Worm (Caenorhabditis elegans) whole organism, L2 larva: ENCODE data around the gene R08C7.11.

Source experiments
- C34F6.9 ChIP-seq: fragments of 150-350 bp; optimal IDR thresholded peaks from 2 replicates; lab custom pipeline; 2014; ENCODE audit warnings: missing biosample characterization, missing genetic modification characterization
- F13H6.1 ChIP-seq: sonication (generic microtip); optimal IDR thresholded peaks from 2 replicates; lab custom pipeline; 2016; ENCODE audit warnings: missing genetic modification characterization, missing compliant biosample characterization
- R02D3.7 ChIP-seq: fragments of 150-350 bp; optimal IDR thresholded peaks from 2 replicates; lab custom pipeline; 2014; ENCODE audit warnings: missing biosample characterization, missing genetic modification characterization
- Y55F3AM.14 ChIP-seq: fragments of 200-800 bp; sonication (Bioruptor generic); optimal IDR thresholded peaks from 2 replicates; lab custom pipeline; 2018; ENCODE audit warnings: mild to moderate bottlenecking, missing genetic modification characterization, missing compliant biosample characterization
- ZK546.5 ChIP-seq: sonication (generic microtip); optimal IDR thresholded peaks from 2 replicates; lab custom pipeline; 2017; ENCODE audit warnings: missing biosample characterization, missing genetic modification characterization
- alr-1 ChIP-seq: fragments of 150-350 bp; optimal IDR thresholded peaks from 2 replicates; lab custom pipeline; 2014; ENCODE audit warnings: missing biosample characterization, missing genetic modification characterization
- aly-2 ChIP-seq: fragments of 150-350 bp; optimal IDR thresholded peaks from 2 replicates; lab custom pipeline; 2014; ENCODE audit warnings: missing biosample characterization, missing genetic modification characterization
- ama-1 ChIP-seq: fragments of 150-350 bp; optimal IDR thresholded peaks from 2 replicates; lab custom pipeline; 2018; ENCODE audit warnings: inconsistent platforms
- blmp-1 ChIP-seq: sonication (generic microtip); optimal IDR thresholded peaks from 2 replicates; lab custom pipeline; 2017; ENCODE audit warnings: missing genetic modification characterization, mild to moderate bottlenecking, missing compliant biosample characterization, antibody characterized with exemption, moderate library complexity; ENCODE audit not compliant: insufficient read depth
- ceh-16 ChIP-seq: fragments of 150-350 bp; optimal IDR thresholded peaks from 2 replicates; lab custom pipeline; 2014; ENCODE audit warnings: missing biosample characterization, missing genetic modification characterization
- ceh-82 ChIP-seq: fragments of 150-350 bp; optimal IDR thresholded peaks from 2 replicates; lab custom pipeline; 2014; ENCODE audit warnings: missing biosample characterization, missing genetic modification characterization
- crh-2 ChIP-seq: sonication (generic microtip); optimal IDR thresholded peaks from 2 replicates; lab custom pipeline; 2017; ENCODE audit warnings: missing biosample characterization, missing genetic modification characterization
- dmd-4 ChIP-seq: sonication (generic microtip); optimal IDR thresholded peaks from 2 replicates; lab custom pipeline; 2017; ENCODE audit warnings: missing biosample characterization, missing genetic modification characterization
- egl-27 ChIP-seq: sonication (generic microtip); optimal IDR thresholded peaks from 3 replicates; lab custom pipeline; 2017; ENCODE audit warnings: missing biosample characterization, missing genetic modification reagents, missing genetic modification characterization
- elt-1 ChIP-seq: fragments of 150-350 bp; optimal IDR thresholded peaks from 2 replicates; lab custom pipeline; 2014; ENCODE audit warnings: missing biosample characterization, missing genetic modification characterization
- fos-1 ChIP-seq: fragments of 150-350 bp; optimal IDR thresholded peaks from 2 replicates; lab custom pipeline; 2014; ENCODE audit warnings: missing biosample characterization, missing genetic modification characterization
- gmeb-1 ChIP-seq: fragments of 150-350 bp; optimal IDR thresholded peaks from 2 replicates; lab custom pipeline; 2014; ENCODE audit warnings: missing biosample characterization, missing genetic modification characterization
- lin-11 ChIP-seq: fragments of 150-350 bp; sonication (generic microtip); optimal IDR thresholded peaks from 2 replicates; lab custom pipeline; 2014; ENCODE audit warnings: missing biosample characterization, missing genetic modification characterization, inconsistent platforms, mixed read lengths
- lin-13 ChIP-seq: fragments of 150-350 bp; optimal IDR thresholded peaks from 2 replicates; lab custom pipeline; 2014; ENCODE audit warnings: missing biosample characterization, missing genetic modification reagents, missing genetic modification characterization
- lin-39 ChIP-seq: fragments of 150-350 bp; optimal IDR thresholded peaks from 2 replicates; lab custom pipeline; 2014; ENCODE audit warnings: missing biosample characterization, missing genetic modification reagents, missing genetic modification characterization
- lsy-2 ChIP-seq, 2 experiments: fragments of 150-350 bp in 1 of 2; sonication (generic microtip) in 1 of 2; optimal IDR thresholded peaks; 2 replicates each; lab custom pipeline; 2014 to 2017; ENCODE audit warnings: missing biosample characterization in 2 of 2, missing genetic modification characterization in 2 of 2
- mbf-1 ChIP-seq: sonication (generic microtip); optimal IDR thresholded peaks from 2 replicates; lab custom pipeline; 2017; ENCODE audit warnings: missing biosample characterization, missing genetic modification characterization
- mdl-1 ChIP-seq, 2 experiments: fragments of 150-350 bp in 1 of 2; sonication (generic microtip) in 1 of 2; optimal IDR thresholded peaks; 2 replicates each; lab custom pipeline; 2017; ENCODE audit warnings: missing biosample characterization in 2 of 2, missing genetic modification characterization in 2 of 2
- nhr-11 ChIP-seq: fragments of 150-350 bp; optimal IDR thresholded peaks from 2 replicates; lab custom pipeline; 2014; ENCODE audit warnings: missing biosample characterization, missing genetic modification characterization
- nhr-12 ChIP-seq: fragments of 150-350 bp; optimal IDR thresholded peaks from 2 replicates; lab custom pipeline; 2014; ENCODE audit warnings: missing biosample characterization, missing genetic modification characterization
- nhr-129 ChIP-seq: fragments of 150-350 bp; optimal IDR thresholded peaks from 2 replicates; lab custom pipeline; 2014; ENCODE audit warnings: missing biosample characterization, missing genetic modification characterization
- nhr-21 ChIP-seq: fragments of 150-350 bp; optimal IDR thresholded peaks from 2 replicates; lab custom pipeline; 2014; ENCODE audit warnings: missing biosample characterization, missing genetic modification characterization
- nhr-23 ChIP-seq: fragments of 150-350 bp; optimal IDR thresholded peaks from 2 replicates; lab custom pipeline; 2014; ENCODE audit warnings: missing biosample characterization, missing genetic modification reagents, missing genetic modification characterization
- nhr-237 ChIP-seq: fragments of 150-350 bp; optimal IDR thresholded peaks from 2 replicates; lab custom pipeline; 2014; ENCODE audit warnings: missing biosample characterization, missing genetic modification characterization
- nhr-25 ChIP-seq: fragments of 150-350 bp; sonication (generic microtip); optimal IDR thresholded peaks from 3 replicates; lab custom pipeline; 2014; ENCODE audit warnings: missing biosample characterization, missing genetic modification characterization
- nhr-77 ChIP-seq: fragments of 150-350 bp; optimal IDR thresholded peaks from 2 replicates; lab custom pipeline; 2014; ENCODE audit warnings: missing biosample characterization, missing genetic modification characterization
- skn-1 ChIP-seq: sonication (generic microtip); optimal IDR thresholded peaks from 2 replicates; lab custom pipeline; 2017; ENCODE audit warnings: missing biosample characterization, missing genetic modification characterization
- sma-3 ChIP-seq: sonication (generic microtip); optimal IDR thresholded peaks from 2 replicates; lab custom pipeline; 2016; ENCODE audit warnings: missing genetic modification reagents, missing genetic modification characterization, missing compliant biosample characterization
- sma-9 ChIP-seq, 2 experiments: fragments of 150-350 bp in 1 of 2; sonication (generic microtip) in 1 of 2; optimal IDR thresholded peaks; 2 replicates each; lab custom pipeline; 2014 to 2016; ENCODE audit warnings: missing genetic modification characterization in 2 of 2, mild to moderate bottlenecking in 1 of 2, missing biosample characterization in 1 of 2, missing compliant biosample characterization in 1 of 2, missing genetic modification reagents in 1 of 2, moderate library complexity in 1 of 2
- snpc-4 ChIP-seq: fragments of 150-350 bp; optimal IDR thresholded peaks from 2 replicates; lab custom pipeline; 2014; ENCODE audit warnings: missing biosample characterization, missing genetic modification characterization
- unc-39 ChIP-seq: fragments of 150-350 bp; optimal IDR thresholded peaks from 2 replicates; lab custom pipeline; 2014; ENCODE audit warnings: missing biosample characterization, missing genetic modification characterization
- unc-55 ChIP-seq: fragments of 150-350 bp; sonication (generic microtip); optimal IDR thresholded peaks from 3 replicates; lab custom pipeline; 2014; ENCODE audit warnings: missing biosample characterization, missing genetic modification reagents, missing genetic modification characterization
- unc-62 ChIP-seq: fragments of 150-350 bp; optimal IDR thresholded peaks from 2 replicates; lab custom pipeline; 2014; ENCODE audit warnings: missing biosample characterization, missing genetic modification reagents, missing genetic modification characterization
- zag-1 ChIP-seq: fragments of 150-350 bp; optimal IDR thresholded peaks from 2 replicates; lab custom pipeline; 2014; ENCODE audit warnings: missing biosample characterization, missing genetic modification characterization
- ztf-11 ChIP-seq: sonication (generic microtip); optimal IDR thresholded peaks from 2 replicates; lab custom pipeline; 2017; ENCODE audit warnings: missing biosample characterization, missing genetic modification characterization
- ztf-4 ChIP-seq: fragments of 150-350 bp; optimal IDR thresholded peaks from 2 replicates; lab custom pipeline; 2014; ENCODE audit warnings: missing biosample characterization, missing genetic modification characterization

R08C7.11 gene

DNA sequence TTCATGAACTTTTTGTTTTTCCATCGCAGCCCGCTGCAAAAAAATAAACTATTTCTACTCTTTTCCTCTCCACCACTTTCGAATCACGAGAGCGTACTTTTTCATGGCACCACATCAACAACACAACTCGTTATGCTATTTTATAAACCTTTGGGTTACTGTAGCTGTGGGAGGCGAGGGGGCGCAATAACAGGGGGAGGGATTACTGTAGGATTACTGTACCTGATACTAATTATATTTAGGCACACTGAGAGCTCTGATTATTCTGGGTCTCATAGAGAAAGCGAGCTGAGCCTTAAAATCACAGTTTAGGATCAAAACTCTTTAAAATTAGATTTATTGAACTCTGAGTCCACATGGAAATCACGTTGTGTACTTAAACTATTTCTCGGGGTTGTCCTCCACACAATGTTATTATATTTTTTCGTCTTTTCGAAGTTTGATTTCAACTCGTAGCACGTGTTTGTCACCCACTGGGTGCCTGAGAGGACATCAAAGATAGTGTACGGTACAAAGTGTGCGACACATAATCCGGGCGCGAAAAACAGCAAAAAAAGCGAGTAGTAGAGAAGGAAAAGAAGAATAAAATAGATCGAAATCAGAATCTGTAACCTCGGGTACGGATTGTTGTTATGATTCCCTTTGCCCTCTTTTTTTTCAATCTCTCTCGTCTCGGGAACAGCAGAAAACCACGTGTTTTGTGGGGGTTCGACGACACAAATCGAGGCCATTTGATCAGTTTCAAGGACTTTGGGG lies 17.9 kb upstream of the R08C7.11 start (continued):
- TF ChIP-seq mdl-1 (tag; optimal IDR thresholded peaks at IDR 0.05; lab: Kevin White, UChicago) (peak; percentile 52), elt-1 (tag; lab: Kevin White, UChicago) (no peak), lin-13 (GFP tag; lab: Kevin White, UChicago) (no peak), ceh-16 (tag; lab: Kevin White, UChicago) (no peak), lin-39 (tag; lab: Kevin White, UChicago) (no peak), nhr-23 (tag; lab: Kevin White, UChicago) (no peak), nhr-21 (tag; lab: Kevin White, UChicago) (peak; percentile 69), Y55F3AM.14 (GFP tag; lab: Kevin White, UChicago) (no peak), lsy-2 (tag; optimal IDR thresholded peaks at IDR 0.05; lab: Kevin White, UChicago) (peak in 1 of 2 experiments; percentile 17), nhr-77 (tag; lab: Kevin White, UChicago) (no peak), ceh-82 (tag; lab: Kevin White, UChicago) (no peak), alr-1 (no peak), nhr-11 (tag; lab: Kevin White, UChicago) (no peak)

DNA sequence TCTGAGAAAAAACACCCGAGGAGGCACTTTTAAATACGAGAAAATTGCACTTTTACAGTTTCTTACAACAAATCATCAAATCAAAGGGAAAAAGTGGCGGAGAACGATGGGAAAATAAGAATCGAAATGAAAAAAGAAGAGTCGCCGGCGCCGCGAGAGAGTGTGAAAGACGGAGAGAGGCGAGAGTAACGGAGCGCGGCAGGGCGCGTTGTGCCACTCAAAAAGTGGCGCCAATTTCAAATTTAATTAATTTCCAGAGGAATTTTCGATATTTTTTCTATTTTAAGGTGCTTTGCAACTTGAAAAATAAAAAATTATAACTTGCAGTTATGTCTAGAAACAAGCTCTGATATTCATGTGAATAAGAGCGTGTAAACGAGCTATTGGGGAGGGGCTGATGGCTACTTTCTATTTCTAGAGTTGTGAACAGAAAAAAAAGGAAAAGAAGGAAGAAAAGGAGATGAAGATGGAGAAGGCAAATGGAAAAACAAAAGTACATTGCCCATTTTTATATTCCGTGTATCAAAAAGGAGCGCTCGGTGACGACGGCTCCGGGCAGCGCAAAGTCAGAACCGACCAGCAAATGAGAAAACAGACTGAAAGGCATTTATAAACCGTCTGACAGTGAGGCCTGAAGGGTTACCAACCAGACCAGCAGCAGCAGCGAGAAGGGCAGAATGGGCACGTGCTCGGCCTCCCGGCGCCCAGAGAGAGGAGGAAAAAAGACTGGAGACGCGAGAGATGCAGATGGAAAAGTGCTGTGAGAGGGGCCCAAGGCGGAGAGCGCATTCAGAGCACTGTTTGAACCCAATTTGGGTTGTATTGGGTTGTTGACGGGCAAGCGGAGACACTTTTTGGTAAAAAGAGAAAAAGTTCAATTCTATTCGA lies 16.4 kb upstream of the R08C7.11 start:
- TF ChIP-seq dmd-4 (tag; lab: Kevin White, UChicago), result no peak
- peak in 1 of 2 experiments; percentile 28 for TF ChIP-seq lsy-2 (tag; optimal IDR thresholded peaks at IDR 0.05; lab: Kevin White, UChicago)
- no peak for TF ChIP-seq C34F6.9 (tag; lab: Kevin White, UChicago)
- TF ChIP-seq egl-27 (tag; lab: Kevin White, UChicago), result no peak
- TF ChIP-seq nhr-23 (tag; lab: Kevin White, UChicago), result no peak
- no peak for TF ChIP-seq nhr-237 (tag; lab: Kevin White, UChicago)
- no peak for TF ChIP-seq R02D3.7 (tag; lab: Kevin White, UChicago)
- no peak for TF ChIP-seq blmp-1 (tag; lab: Kevin White, UChicago)
- TF ChIP-seq snpc-4 (tag; lab: Kevin White, UChicago), result no peak
- TF ChIP-seq unc-62, result no peak
- TF ChIP-seq aly-2 (tag; lab: Kevin White, UChicago), result no peak
- no peak for TF ChIP-seq lin-11 (tag; lab: Kevin White, UChicago)
- no peak for TF ChIP-seq ztf-11 (tag; lab: Kevin White, UChicago)
- no peak for TF ChIP-seq nhr-25 (tag; lab: Kevin White, UChicago)
- peak; percentile 41 for TF ChIP-seq gmeb-1 (tag; lab: Kevin White, UChicago)
- TF ChIP-seq Y55F3AM.14 (GFP tag; lab: Kevin White, UChicago), result no peak
- no peak for TF ChIP-seq ZK546.5
- TF ChIP-seq zag-1 (tag; lab: Kevin White, UChicago), result no peak
- no peak for TF ChIP-seq ama-1 (lab: Kevin White, UChicago)
- TF ChIP-seq ztf-4 (tag; lab: Kevin White, UChicago), result no peak
- TF ChIP-seq nhr-77 (tag; lab: Kevin White, UChicago), result no peak
- no peak for TF ChIP-seq fos-1 (tag; lab: Kevin White, UChicago)
- TF ChIP-seq sma-3 (GFP tag; lab: Kevin White, UChicago), result peak; percentile 5
- peak; percentile 50 for TF ChIP-seq sma-9 (GFP tag; optimal IDR thresholded peaks at IDR 0.05; lab: Kevin White, UChicago)
- no peak for TF ChIP-seq sma-9 (tag; optimal IDR thresholded peaks at IDR 0.05; lab: Kevin White, UChicago)
- TF ChIP-seq unc-55 (GFP tag; lab: Kevin White, UChicago), result peak; percentile 31
- no peak for TF ChIP-seq lin-13 (GFP tag; lab: Kevin White, UChicago)
- no peak for TF ChIP-seq elt-1 (tag; lab: Kevin White, UChicago)
- no peak for TF ChIP-seq skn-1 (tag; lab: Kevin White, UChicago)
- peak; percentile 71 to 85 for TF ChIP-seq mdl-1 (tag; optimal IDR thresholded peaks at IDR 0.05; lab: Kevin White, UChicago)
- TF ChIP-seq F13H6.1 (tag; lab: Kevin White, UChicago), result peak; percentile 56
- peak; percentile 69 for TF ChIP-seq nhr-129 (tag; lab: Kevin White, UChicago)
- no peak for TF ChIP-seq mbf-1
- no peak for TF ChIP-seq nhr-11 (tag; lab: Kevin White, UChicago)
- TF ChIP-seq alr-1, result no peak
- TF ChIP-seq unc-39 (tag; lab: Kevin White, UChicago), result no peak
- TF ChIP-seq nhr-12 (tag; lab: Kevin White, UChicago), result no peak
- no peak for TF ChIP-seq ceh-16 (tag; lab: Kevin White, UChicago)
- no peak for TF ChIP-seq crh-2 (tag; lab: Kevin White, UChicago)
- TF ChIP-seq, all 48 proteins: peak for 8
